Worm (Caenorhabditis elegans) whole organism, L4 larva: ENCODE measurements around the gene sre-56.
A peak's percentile ranks its signal among the peaks of the same experiment; 100 is the strongest.

Source experiments
- D1046.2 ChIP-seq: fragments of 200-800 bp; sonication (Bioruptor generic); IDR thresholded peaks from 2 replicates; pipeline ENCODE4 v1.3.6; 2022; ENCODE audit warnings: missing genetic modification characterization, missing compliant biosample characterization
- F10B5.3 ChIP-seq: sonication (generic microtip); optimal IDR thresholded peaks from 2 replicates; lab custom pipeline; 2016; ENCODE audit warnings: mild to moderate bottlenecking, missing genetic modification characterization, missing compliant biosample characterization
- F44E2.7 ChIP-seq: fragments of 200-800 bp; sonication (Bioruptor generic); IDR thresholded peaks from 2 replicates; pipeline ENCODE4 v2.1.2; 2022; ENCODE audit warnings: missing genetic modification characterization, missing compliant biosample characterization
- T20F7.1 ChIP-seq: fragments of 200-800 bp; sonication (Bioruptor generic); optimal IDR thresholded peaks from 2 replicates; lab custom pipeline; 2018; ENCODE audit warnings: mild to moderate bottlenecking, missing genetic modification characterization, missing compliant biosample characterization
- T26A8.4 ChIP-seq: fragments of 200-800 bp; sonication (Bioruptor generic); IDR thresholded peaks from 2 replicates; pipeline ENCODE4 v1.3.6; 2022; ENCODE audit warnings: missing genetic modification characterization, missing compliant biosample characterization
- Y105C5A.15 ChIP-seq: fragments of 200-800 bp; sonication (Bioruptor generic); IDR thresholded peaks from 2 replicates; pipeline ENCODE4 v1.3.6; 2022; ENCODE audit warnings: missing genetic modification characterization, missing compliant biosample characterization
- Y75B8A.6 ChIP-seq: fragments of 200-800 bp; sonication (Bioruptor generic); IDR thresholded peaks from 2 replicates; pipeline ENCODE4 v1.3.6; 2022; ENCODE audit warnings: missing genetic modification reagents, missing genetic modification characterization, missing compliant biosample characterization
- ZK546.5 ChIP-seq, 2 experiments: sonication (generic microtip); optimal IDR thresholded peaks; 2 replicates each; lab custom pipeline; 2017; ENCODE audit warnings: missing biosample characterization in 2 of 2, missing genetic modification characterization in 2 of 2
- aha-1 ChIP-seq: fragments of 150-350 bp; peaks from one replicate; lab custom pipeline; 2014; ENCODE audit warnings: missing biosample characterization, missing genetic modification characterization
- aly-2 ChIP-seq: sonication (generic microtip); optimal IDR thresholded peaks from 2 replicates; lab custom pipeline; 2018; ENCODE audit warnings: missing biosample characterization, missing genetic modification characterization
- ama-1 ChIP-seq: fragments of 150-350 bp; optimal IDR thresholded peaks from 2 replicates; lab custom pipeline; 2014; ENCODE audit warnings: inconsistent platforms, mixed read lengths
- arid-1 ChIP-seq: fragments of 200-800 bp; sonication (Bioruptor generic); conservative IDR thresholded peaks from 2 replicates; pipeline ENCODE4 v1.3.6; 2022; ENCODE audit warnings: missing genetic modification reagents, missing genetic modification characterization, missing compliant biosample characterization
- ceh-32 ChIP-seq: sonication (generic microtip); optimal IDR thresholded peaks from 2 replicates; lab custom pipeline; 2016; ENCODE audit warnings: mild to moderate bottlenecking, missing genetic modification characterization, missing compliant biosample characterization; ENCODE audit not compliant: poor library complexity
- ceh-44 ChIP-seq: fragments of 200-800 bp; sonication (Bioruptor generic); IDR thresholded peaks from 2 replicates; pipeline ENCODE4 v1.3.6; 2022; ENCODE audit warnings: missing genetic modification reagents, missing genetic modification characterization, missing compliant biosample characterization
- ces-1 ChIP-seq: fragments of 150-350 bp; sonication (generic microtip); optimal IDR thresholded peaks from 4 replicates; lab custom pipeline; 2014; ENCODE audit warnings: missing biosample characterization, missing genetic modification reagents, missing genetic modification characterization
- ctbp-1 ChIP-seq: fragments of 200-800 bp; sonication (Bioruptor generic); IDR thresholded peaks from 2 replicates; pipeline ENCODE4 v1.3.6; 2022; ENCODE audit warnings: missing genetic modification reagents, missing genetic modification characterization, missing compliant biosample characterization
- daf-8 ChIP-seq: fragments of 200-800 bp; sonication (Bioruptor generic); IDR thresholded peaks from 2 replicates; pipeline ENCODE4 v1.3.6; 2022; ENCODE audit warnings: missing genetic modification characterization, missing compliant biosample characterization
- dmd-9 ChIP-seq: fragments of 200-800 bp; sonication (Bioruptor generic); IDR thresholded peaks from 2 replicates; pipeline ENCODE4 v1.3.6; 2022; ENCODE audit warnings: missing genetic modification reagents, missing genetic modification characterization, missing compliant biosample characterization
- duxl-1 ChIP-seq: sonication (generic microtip); optimal IDR thresholded peaks from 2 replicates; lab custom pipeline; 2016; ENCODE audit warnings: mild to moderate bottlenecking, missing genetic modification characterization, moderate library complexity, missing compliant biosample characterization; ENCODE audit not compliant: poor library complexity
- dve-1 ChIP-seq: sonication (generic microtip); optimal IDR thresholded peaks from 2 replicates; lab custom pipeline; 2017; ENCODE audit warnings: antibody characterized with exemption, mild to moderate bottlenecking, missing genetic modification characterization, missing compliant biosample characterization; ENCODE audit not compliant: insufficient read depth
- egl-43 ChIP-seq: fragments of 200-800 bp; sonication (Bioruptor generic); IDR thresholded peaks from 2 replicates; pipeline ENCODE4 v1.3.6; 2022; ENCODE audit warnings: missing genetic modification reagents, missing genetic modification characterization, missing compliant biosample characterization
- fkh-10 ChIP-seq: fragments of 150-350 bp; optimal IDR thresholded peaks from 2 replicates; lab custom pipeline; 2014; ENCODE audit warnings: missing biosample characterization, missing genetic modification reagents, missing genetic modification characterization
- hif-1 ChIP-seq, 2 experiments: sonication (generic microtip); optimal IDR thresholded peaks; 2 replicates each; lab custom pipeline; 2016 to 2017; ENCODE audit warnings: missing compliant biosample characterization in 2 of 2, missing genetic modification characterization in 2 of 2, missing genetic modification reagents in 2 of 2, missing genotype in 2 of 2, mild to moderate bottlenecking in 1 of 2
- hmg-1.1 ChIP-seq: fragments of 200-800 bp; sonication (Bioruptor generic); IDR thresholded peaks from 2 replicates; pipeline ENCODE4 v1.3.6; 2022; ENCODE audit warnings: missing genetic modification reagents, missing genetic modification characterization, missing compliant biosample characterization
- jun-1 ChIP-seq: fragments of 150-350 bp; optimal IDR thresholded peaks from 2 replicates; lab custom pipeline; 2014; ENCODE audit warnings: missing biosample characterization, missing genetic modification reagents, missing genetic modification characterization
- lin-15B ChIP-seq: fragments of 150-350 bp; sonication (generic microtip); optimal IDR thresholded peaks from 3 replicates; lab custom pipeline; 2014; ENCODE audit warnings: missing biosample characterization, missing genetic modification characterization
- lin-39 ChIP-seq: fragments of 150-350 bp; optimal IDR thresholded peaks from 2 replicates; lab custom pipeline; 2014; ENCODE audit warnings: missing biosample characterization, missing genetic modification reagents, missing genetic modification characterization
- lsy-2 ChIP-seq, 2 experiments: fragments of 150-350 bp in 1 of 2; sonication (generic microtip) in 1 of 2; optimal IDR thresholded peaks; 2 replicates each; lab custom pipeline; 2014 to 2017; ENCODE audit warnings: missing biosample characterization in 2 of 2, missing genetic modification characterization in 2 of 2
- madf-9 ChIP-seq: fragments of 200-800 bp; sonication (Bioruptor generic); conservative IDR thresholded peaks from 2 replicates; pipeline ENCODE4 v1.3.6; 2022; ENCODE audit warnings: missing genetic modification reagents, missing genetic modification characterization, missing compliant biosample characterization
- mes-2 ChIP-seq: sonication (generic microtip); optimal IDR thresholded peaks from 2 replicates; lab custom pipeline; 2016; ENCODE audit warnings: missing genotype, mild to moderate bottlenecking, missing genetic modification characterization, missing compliant biosample characterization; ENCODE audit not compliant: poor library complexity, severe bottlenecking
- nhr-237 ChIP-seq: sonication (generic microtip); optimal IDR thresholded peaks from 2 replicates; lab custom pipeline; 2017; ENCODE audit warnings: missing biosample characterization, missing genetic modification characterization
- nhr-41 ChIP-seq: fragments of 200-800 bp; sonication (Bioruptor generic); IDR thresholded peaks from 2 replicates; pipeline ENCODE4 v1.3.6; 2022; ENCODE audit warnings: missing genetic modification reagents, missing genetic modification characterization, missing compliant biosample characterization
- nhr-42 ChIP-seq: fragments of 200-800 bp; sonication (Bioruptor generic); IDR thresholded peaks from 2 replicates; pipeline ENCODE4 v1.3.6; 2022; ENCODE audit warnings: missing genetic modification characterization, missing compliant biosample characterization
- pha-4 ChIP-seq, 2 experiments: fragments of 150-350 bp in 1 of 2; fragments of 200-800 bp in 1 of 2; sonication (Bioruptor generic) in 1 of 2; IDR thresholded peaks in 1 of 2; optimal IDR thresholded peaks in 1 of 2; 2 replicates each; pipeline versions ENCODE4 v1.3.6 to Lab custom; 2014 to 2022; ENCODE audit warnings: missing genetic modification characterization in 2 of 2, missing genetic modification reagents in 2 of 2, missing biosample characterization in 1 of 2, missing compliant biosample characterization in 1 of 2
- rbr-2 ChIP-seq: sonication (generic microtip); optimal IDR thresholded peaks from 2 replicates; lab custom pipeline; 2016; ENCODE audit warnings: missing genotype, missing genetic modification characterization, missing compliant biosample characterization
- set-16 ChIP-seq: fragments of 200-800 bp; sonication (Bioruptor generic); IDR thresholded peaks from 2 replicates; pipeline ENCODE4 v1.3.6; 2022; ENCODE audit warnings: missing genetic modification reagents, missing genetic modification characterization, missing compliant biosample characterization
- skn-1 ChIP-seq: fragments of 150-350 bp; optimal IDR thresholded peaks from 2 replicates; lab custom pipeline; 2014; ENCODE audit warnings: missing biosample characterization, missing genetic modification characterization
- snpc-1.2 ChIP-seq: fragments of 200-800 bp; sonication (Bioruptor generic); IDR thresholded peaks from 2 replicates; pipeline ENCODE4 v1.3.6; 2022; ENCODE audit warnings: missing genetic modification reagents, missing genetic modification characterization, missing compliant biosample characterization
- spr-3 ChIP-seq: fragments of 200-800 bp; sonication (Bioruptor generic); optimal IDR thresholded peaks from 2 replicates; lab custom pipeline; 2018; ENCODE audit warnings: mild to moderate bottlenecking, missing genetic modification characterization, missing compliant biosample characterization
- unc-62 ChIP-seq, 3 experiments: fragments of 150-350 bp in 1 of 3; sonication (generic microtip); optimal IDR thresholded peaks in 2 of 3; peaks in 1 of 3; 1 replicate in 1 of 3; 2 replicates in 2 of 3; lab custom pipeline; 2014 to 2017; ENCODE audit warnings: missing biosample characterization in 3 of 3, missing genetic modification characterization in 3 of 3, missing genetic modification reagents in 3 of 3, missing genotype in 1 of 3
- vab-7 ChIP-seq: fragments of 200-800 bp; sonication (Bioruptor generic); IDR thresholded peaks from 2 replicates; pipeline ENCODE4 v1.3.6; 2022; ENCODE audit warnings: missing genetic modification reagents, missing genetic modification characterization, missing compliant biosample characterization
- zfp-3 ChIP-seq: fragments of 200-800 bp; sonication (Bioruptor generic); conservative IDR thresholded peaks from 2 replicates; pipeline ENCODE4 v1.3.6; 2022; ENCODE audit warnings: missing genetic modification reagents, missing genetic modification characterization, missing compliant biosample characterization
- zip-11 ChIP-seq: fragments of 200-800 bp; sonication (Bioruptor generic); IDR thresholded peaks from 2 replicates; pipeline ENCODE4 v1.3.6; 2022; ENCODE audit warnings: missing genetic modification characterization, missing compliant biosample characterization

The sre-56 gene

DNA sequence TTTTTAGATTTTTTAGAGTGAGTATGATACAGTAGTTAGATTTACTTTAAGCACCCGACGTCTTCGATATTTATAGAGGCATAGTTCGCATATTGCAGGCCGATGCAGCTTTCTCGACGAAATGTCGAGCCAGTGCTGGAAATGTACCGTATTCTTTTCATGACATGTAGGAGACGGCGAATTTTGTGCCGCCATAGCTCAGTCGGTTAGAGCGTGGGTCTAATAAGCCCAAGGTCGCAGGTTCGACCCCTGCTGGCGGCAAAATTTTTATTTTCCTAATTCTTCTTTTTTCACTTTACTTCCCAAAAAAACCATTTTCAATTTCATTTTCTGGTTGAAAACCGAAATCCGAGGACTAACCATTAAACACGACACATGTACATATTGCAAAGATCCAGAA, 38.0 kb downstream of the sre-56 start (continued):
- TF ChIP-seq dmd-9 (GFP tag; lab: Robert Waterston, UW) (no peak), dve-1 (tag; lab: Kevin White, UChicago) (no peak), ama-1 (lab: Kevin White, UChicago) (no peak), egl-43 (peak; percentile 74), pha-4 (GFP tag; IDR thresholded peaks at IDR 0.05; lab: Robert Waterston, UW) (peak; percentile 35; the same call in 1 of the 2 replicates), pha-4 (tag; optimal IDR thresholded peaks at IDR 0.05; lab: Kevin White, UChicago) (no peak), mes-2 (peak; percentile 46), madf-9 (GFP tag; lab: Robert Waterston, UW) (0 out of 2 replicates have a peak, but pooled peaks have one; percentile 29), duxl-1 (tag; lab: Kevin White, UChicago) (peak; percentile 21), D1046.2 (no peak), hmg-1.1 (no peak), F44E2.7 (0 out of 2 replicates have a peak, but pooled peaks have one; percentile 13), snpc-1.2 (GFP tag; lab: Robert Waterston, UW) (peak; percentile 20; the same call in 1 of the 2 replicates), spr-3 (GFP tag; lab: Kevin White, UChicago) (no peak), lin-15B (tag; lab: Kevin White, UChicago) (no peak), F10B5.3 (tag; lab: Kevin White, UChicago) (no peak), ctbp-1 (no peak), rbr-2 (tag; lab: Kevin White, UChicago) (no peak), arid-1 (GFP tag; lab: Robert Waterston, UW) (0 out of 2 replicates have a peak, but pooled peaks have one; percentile 11), daf-8 (GFP tag; lab: Robert Waterston, UW) (no peak), nhr-41 (GFP tag; lab: Robert Waterston, UW) (no peak), ceh-32 (no peak)

DNA sequence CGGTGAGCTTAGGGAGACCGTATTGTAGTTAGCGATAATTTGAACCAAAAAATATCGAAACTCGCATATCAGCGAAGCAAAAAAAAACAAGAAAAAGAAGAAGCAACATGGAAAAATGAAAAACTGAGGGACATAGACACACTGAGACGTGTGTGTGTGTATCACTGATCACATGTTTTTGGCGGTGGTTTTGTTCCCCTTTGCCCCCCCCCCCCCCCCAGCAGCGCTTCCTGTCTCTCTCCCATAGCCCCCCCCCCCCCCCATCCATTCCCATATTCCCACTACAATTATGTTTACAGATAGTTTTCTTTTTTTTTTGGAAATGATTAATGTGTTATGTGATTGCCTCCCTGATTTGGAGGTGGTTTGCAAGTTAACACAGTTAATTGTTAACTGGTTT, 44.9 kb downstream of the sre-56 start:
- TF ChIP-seq skn-1 (tag; lab: Kevin White, UChicago) (no peak), Y75B8A.6 (GFP tag; lab: Robert Waterston, UW) (no peak), ces-1 (GFP tag; lab: Kevin White, UChicago) (no peak), hif-1 (tag; optimal IDR thresholded peaks at IDR 0.05; lab: Kevin White, UChicago) (peak in 1 of 2 experiments; percentile 16), T26A8.4 (GFP tag; lab: Robert Waterston, UW) (no peak), duxl-1 (tag; lab: Kevin White, UChicago) (no peak), ceh-44 (GFP tag; lab: Robert Waterston, UW) (no peak), spr-3 (GFP tag; lab: Kevin White, UChicago) (no peak), mes-2 (no peak), dve-1 (tag; lab: Kevin White, UChicago) (no peak), set-16 (GFP tag; lab: Robert Waterston, UW) (peak; percentile 66), snpc-1.2 (GFP tag; lab: Robert Waterston, UW) (no peak), zfp-3 (GFP tag; lab: Robert Waterston, UW) (no peak), nhr-42 (GFP tag; lab: Robert Waterston, UW) (no peak), zip-11 (no peak)

DNA sequence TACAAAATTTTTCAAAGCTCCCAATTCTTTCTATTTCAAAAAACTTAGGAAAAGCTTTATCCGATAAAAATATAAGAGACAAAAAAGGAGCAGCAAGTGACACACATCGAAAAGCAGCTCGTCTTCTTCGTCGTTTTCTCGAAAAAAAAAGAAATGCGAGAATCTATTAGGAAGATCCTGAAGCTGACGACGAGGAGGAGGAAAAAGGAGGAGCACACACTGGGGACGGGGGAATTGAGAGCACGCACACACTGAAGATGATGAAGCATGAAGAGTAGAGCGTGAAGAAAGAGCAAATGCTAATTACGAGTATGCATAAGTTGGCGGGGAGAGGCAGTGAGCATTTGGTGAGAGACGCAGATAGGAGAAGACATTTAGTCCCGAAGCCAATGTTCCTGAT, 49.7 kb downstream of the sre-56 start:
- TF ChIP-seq ZK546.5 (tag; optimal IDR thresholded peaks at IDR 0.05; lab: Kevin White, UChicago) (no peak), nhr-237 (tag; lab: Kevin White, UChicago) (no peak), lin-39 (no peak), fkh-10 (peak; percentile 55), hmg-1.1 (0 out of 2 replicates have a peak, but pooled peaks have one; percentile 14), lsy-2 (tag; optimal IDR thresholded peaks at IDR 0.05; lab: Kevin White, UChicago) (peak in 1 of 2 experiments; percentile 16), aly-2 (no peak), ces-1 (GFP tag; lab: Kevin White, UChicago) (no peak), jun-1 (tag; lab: Kevin White, UChicago) (no peak), aha-1 (tag; lab: Kevin White, UChicago) (peak; percentile 92), vab-7 (peak; percentile 28; the same call in 1 of the 2 replicates), Y105C5A.15 (no peak), unc-62 (GFP tag; optimal IDR thresholded peaks at IDR 0.05 in 1 of 2; lab: Kevin White, UChicago) (peak in 1 of 2 experiments; percentile 98), unc-62 (tag; optimal IDR thresholded peaks at IDR 0.05; lab: Kevin White, UChicago) (no peak), T20F7.1 (GFP tag; lab: Kevin White, UChicago) (no peak)
